Worm (Caenorhabditis elegans) whole organism, young adult: ENCODE measurements around the gene T12G3.2.

Source experiments
- C06A6.2 ChIP-seq: fragments of 200-800 bp; sonication (Bioruptor generic); conservative IDR thresholded peaks from 2 replicates; pipeline ENCODE4 v1.3.6; 2022; ENCODE audit warnings: missing genetic modification characterization, missing compliant biosample characterization
- T26A5.8 ChIP-seq: sonication (generic microtip); optimal IDR thresholded peaks from 2 replicates; lab custom pipeline; 2016; ENCODE audit warnings: missing genetic modification characterization, missing compliant biosample characterization
- akir-1 ChIP-seq: fragments of 200-800 bp; sonication (Bioruptor generic); optimal IDR thresholded peaks from 2 replicates; lab custom pipeline; 2018; ENCODE audit warnings: mild to moderate bottlenecking, missing genetic modification characterization, moderate library complexity, missing compliant biosample characterization
- ama-1 ChIP-seq, 3 experiments: fragments of 150-350 bp in 1 of 3; sonication (generic microtip) in 2 of 3; optimal IDR thresholded peaks; 2 replicates each; lab custom pipeline; 2014 to 2018; ENCODE audit warnings: missing biosample characterization in 2 of 3, missing genetic modification characterization in 2 of 3, missing genetic modification reagents in 2 of 3
- ccch-3 ChIP-seq: fragments of 200-800 bp; sonication (Bioruptor generic); optimal IDR thresholded peaks from 2 replicates; lab custom pipeline; 2018; ENCODE audit warnings: mild to moderate bottlenecking, missing genetic modification characterization, missing compliant biosample characterization
- ceh-79 ChIP-seq: sonication (generic microtip); optimal IDR thresholded peaks from 2 replicates; lab custom pipeline; 2017; ENCODE audit warnings: mild to moderate bottlenecking, missing genetic modification characterization, missing compliant biosample characterization
- dpl-1 ChIP-seq: fragments of 150-350 bp; optimal IDR thresholded peaks from 2 replicates; lab custom pipeline; 2014; ENCODE audit warnings: missing biosample characterization, missing genetic modification reagents, missing genetic modification characterization
- egl-18 ChIP-seq: fragments of 200-800 bp; sonication (Bioruptor generic); IDR thresholded peaks from 2 replicates; pipeline ENCODE4 v1.3.6; 2022; ENCODE audit warnings: missing genetic modification reagents, missing genetic modification characterization, missing compliant biosample characterization
- him-1 ChIP-seq: sonication (generic microtip); optimal IDR thresholded peaks from 2 replicates; lab custom pipeline; 2016; ENCODE audit warnings: missing genotype, missing genetic modification reagents, missing genetic modification characterization, missing compliant biosample characterization
- hlh-26 ChIP-seq: fragments of 200-800 bp; sonication (Bioruptor generic); conservative IDR thresholded peaks from 2 replicates; pipeline ENCODE4 v1.3.6; 2022; ENCODE audit warnings: missing genetic modification reagents, missing genetic modification characterization, missing compliant biosample characterization
- nfya-1 ChIP-seq: sonication (generic microtip); optimal IDR thresholded peaks from 2 replicates; lab custom pipeline; 2017; ENCODE audit warnings: antibody characterized with exemption, missing compliant biosample characterization, missing genetic modification characterization, borderline replicate concordance; ENCODE audit not compliant: insufficient read depth
- pha-4 ChIP-seq: fragments of 150-350 bp; sonication (generic microtip); optimal IDR thresholded peaks from 2 replicates; lab custom pipeline; 2014; ENCODE audit warnings: missing biosample characterization, missing genetic modification reagents, missing genetic modification characterization
- ztf-18 ChIP-seq: sonication (generic microtip); optimal IDR thresholded peaks from 2 replicates; lab custom pipeline; 2016; ENCODE audit warnings: missing genotype, mild to moderate bottlenecking, missing genetic modification characterization, missing compliant biosample characterization

ce11 chrIV:12044844-12045738, 1.7 kb downstream of the T12G3.2 start:
- TF ChIP-seq nfya-1, result no peak
- no peak for TF ChIP-seq C06A6.2 (GFP tag; lab: Robert Waterston, UW)
- no peak for TF ChIP-seq hlh-26
- no peak for TF ChIP-seq T26A5.8 (tag; lab: Kevin White, UChicago)
- TF ChIP-seq him-1 (tag; lab: Kevin White, UChicago), result no peak
- TF ChIP-seq ccch-3 (GFP tag; lab: Kevin White, UChicago), result no peak
- no peak for TF ChIP-seq dpl-1 (GFP tag; lab: Kevin White, UChicago)
- no peak for TF ChIP-seq akir-1
- no peak for TF ChIP-seq ama-1 (optimal IDR thresholded peaks at IDR 0.05; lab: Kevin White, UChicago)
- no peak for TF ChIP-seq ama-1 (GFP tag; optimal IDR thresholded peaks at IDR 0.05; lab: Kevin White, UChicago)
- no peak for TF ChIP-seq ztf-18 (tag; lab: Kevin White, UChicago)
- TF ChIP-seq ceh-79, result no peak
- TF ChIP-seq pha-4 (tag; lab: Kevin White, UChicago), result no peak
- no peak for TF ChIP-seq egl-18 (GFP tag; lab: Robert Waterston, UW)
